Worm (Caenorhabditis elegans) whole organism, L2 larva: Measurements from ENCODE around the gene fbxl-1.

ENCODE experiments used
- ZK546.5 ChIP-seq: sonication (generic microtip); optimal IDR thresholded peaks from 2 replicates; lab custom pipeline; 2017; ENCODE audit warnings: missing biosample characterization, missing genetic modification characterization
- blmp-1 ChIP-seq: sonication (generic microtip); optimal IDR thresholded peaks from 2 replicates; lab custom pipeline; 2017; ENCODE audit warnings: missing genetic modification characterization, mild to moderate bottlenecking, missing compliant biosample characterization, antibody characterized with exemption, moderate library complexity; ENCODE audit not compliant: insufficient read depth
- ceh-16 ChIP-seq: fragments of 150-350 bp; optimal IDR thresholded peaks from 2 replicates; lab custom pipeline; 2014; ENCODE audit warnings: missing biosample characterization, missing genetic modification characterization
- fos-1 ChIP-seq: fragments of 150-350 bp; optimal IDR thresholded peaks from 2 replicates; lab custom pipeline; 2014; ENCODE audit warnings: missing biosample characterization, missing genetic modification characterization
- lsy-2 ChIP-seq, 2 experiments: fragments of 150-350 bp in 1 of 2; sonication (generic microtip) in 1 of 2; optimal IDR thresholded peaks; 2 replicates each; lab custom pipeline; 2014 to 2017; ENCODE audit warnings: missing biosample characterization in 2 of 2, missing genetic modification characterization in 2 of 2
- nhr-11 ChIP-seq: fragments of 150-350 bp; optimal IDR thresholded peaks from 2 replicates; lab custom pipeline; 2014; ENCODE audit warnings: missing biosample characterization, missing genetic modification characterization
- skn-1 ChIP-seq: sonication (generic microtip); optimal IDR thresholded peaks from 2 replicates; lab custom pipeline; 2017; ENCODE audit warnings: missing biosample characterization, missing genetic modification characterization
- snpc-4 ChIP-seq: fragments of 150-350 bp; optimal IDR thresholded peaks from 2 replicates; lab custom pipeline; 2014; ENCODE audit warnings: missing biosample characterization, missing genetic modification characterization
- unc-62 ChIP-seq: fragments of 150-350 bp; optimal IDR thresholded peaks from 2 replicates; lab custom pipeline; 2014; ENCODE audit warnings: missing biosample characterization, missing genetic modification reagents, missing genetic modification characterization

DNA sequence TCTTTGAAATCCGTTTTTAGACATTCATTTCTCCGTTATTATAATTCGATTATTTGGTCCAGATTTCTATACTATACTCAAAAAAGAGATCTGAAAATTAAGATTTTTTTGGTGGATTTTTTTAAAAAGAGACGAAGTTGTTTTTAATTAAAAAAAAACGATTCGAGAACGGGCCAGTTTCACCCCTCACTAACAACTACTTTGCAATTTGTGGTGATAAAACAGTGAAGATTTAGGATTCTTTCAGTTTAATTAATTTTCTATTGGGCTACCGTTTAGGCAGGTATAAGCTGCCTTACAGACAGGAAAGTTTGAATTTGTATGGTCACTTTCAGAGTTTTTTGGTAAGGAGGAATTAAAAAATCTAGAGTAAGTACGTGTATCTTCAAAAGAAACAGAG lies 26.5 kb upstream of the fbxl-1 start, which contains the start of gene unc-36:
- TF ChIP-seq lsy-2 (tag; optimal IDR thresholded peaks at IDR 0.05; lab: Kevin White, UChicago), result no peak
- TF ChIP-seq snpc-4 (tag; lab: Kevin White, UChicago), result no peak
- TF ChIP-seq fos-1, result no peak
- TF ChIP-seq skn-1 (tag; lab: Kevin White, UChicago), result no peak
- no peak for TF ChIP-seq blmp-1 (tag; lab: Kevin White, UChicago)
- no peak for TF ChIP-seq unc-62 (GFP tag; lab: Kevin White, UChicago)
- TF ChIP-seq ZK546.5, result no peak
- TF ChIP-seq nhr-11 (tag; lab: Kevin White, UChicago), result no peak
- TF ChIP-seq ceh-16 (tag; lab: Kevin White, UChicago), result no peak
